Worm (Caenorhabditis elegans): ENCODE data around the gene F58F6.6.
A peak's percentile ranks its signal among the peaks of the same experiment; 100 is the strongest.

The F58F6.6 gene

DNA sequence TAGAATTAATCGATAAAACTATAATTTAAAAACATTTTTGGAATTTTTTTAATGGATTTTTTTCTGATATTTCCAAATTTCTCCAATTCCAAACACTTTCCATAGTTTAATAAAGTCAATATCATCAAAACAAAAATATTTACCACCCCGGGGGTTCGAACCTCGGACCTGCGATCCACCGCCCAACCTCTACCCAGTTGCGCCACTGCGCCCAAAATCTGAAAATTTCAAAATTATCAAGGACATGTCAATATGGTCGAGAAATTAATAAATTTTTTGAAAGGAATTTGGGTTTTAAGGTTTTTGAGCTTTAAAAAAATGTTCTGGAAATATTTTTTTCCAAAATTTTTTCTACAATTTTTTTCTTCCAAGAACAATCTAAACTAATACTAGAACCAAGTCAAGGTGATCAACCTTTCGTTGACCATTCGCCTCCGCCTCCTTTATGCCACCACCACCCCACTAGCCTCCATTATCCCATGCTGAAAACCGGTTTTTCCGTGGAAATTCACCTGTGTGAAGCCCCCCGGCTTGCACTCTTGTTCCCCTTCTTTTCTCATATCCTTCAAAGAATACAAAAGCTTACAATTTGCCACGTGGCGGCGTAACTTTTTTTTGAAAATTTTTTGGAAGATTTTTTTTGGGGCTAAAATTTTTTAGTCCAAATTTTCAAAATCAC is 40.8 kb downstream of the F58F6.6 start:
- TF ChIP-seq nhr-25 (tag; optimal IDR thresholded peaks at IDR 0.05), result peak; percentile 51
- no peak for TF ChIP-seq aly-2 (tag; optimal IDR thresholded peaks at IDR 0.05)
- TF ChIP-seq ceh-82 (tag; optimal IDR thresholded peaks at IDR 0.05), result no peak
- TF ChIP-seq nhr-237 (tag; optimal IDR thresholded peaks at IDR 0.05), result no peak
- no peak for TF ChIP-seq ceh-28 (tag; optimal IDR thresholded peaks at IDR 0.05)
- no peak for TF ChIP-seq fkh-10 (GFP tag; optimal IDR thresholded peaks at IDR 0.05)
- peak; percentile 42 for TF ChIP-seq nhr-23 (tag; optimal IDR thresholded peaks at IDR 0.05)
- no peak for TF ChIP-seq mdl-1 (tag; optimal IDR thresholded peaks at IDR 0.05)
- no peak for TF ChIP-seq pqm-1 (tag; optimal IDR thresholded peaks at IDR 0.05)
- no peak for TF ChIP-seq elt-3 (tag; optimal IDR thresholded peaks at IDR 0.05)
- no peak for TF ChIP-seq nfya-1 (tag; optimal IDR thresholded peaks at IDR 0.05; ENCODE audit: insufficient read depth)
- TF ChIP-seq mml-1 (tag; optimal IDR thresholded peaks at IDR 0.05), result no peak
- no peak for TF ChIP-seq nhr-77 (tag; optimal IDR thresholded peaks at IDR 0.05)
- no peak for TF ChIP-seq ztf-4 (tag; optimal IDR thresholded peaks at IDR 0.05)
- no peak for TF ChIP-seq unc-39 (tag; optimal IDR thresholded peaks at IDR 0.05)
- TF ChIP-seq eor-1 (tag; optimal IDR thresholded peaks at IDR 0.05), result no peak
- TF ChIP-seq nhr-28 (tag; optimal IDR thresholded peaks at IDR 0.05), result no peak
- TF ChIP-seq nhr-43 (tag; optimal IDR thresholded peaks at IDR 0.05; ENCODE audit: poor library complexity, severe bottlenecking), result peak; percentile 50
- TF ChIP-seq ceh-9 (tag; optimal IDR thresholded peaks at IDR 0.05), result no peak
- TF ChIP-seq skn-1 (tag; optimal IDR thresholded peaks at IDR 0.05), result no peak

DNA sequence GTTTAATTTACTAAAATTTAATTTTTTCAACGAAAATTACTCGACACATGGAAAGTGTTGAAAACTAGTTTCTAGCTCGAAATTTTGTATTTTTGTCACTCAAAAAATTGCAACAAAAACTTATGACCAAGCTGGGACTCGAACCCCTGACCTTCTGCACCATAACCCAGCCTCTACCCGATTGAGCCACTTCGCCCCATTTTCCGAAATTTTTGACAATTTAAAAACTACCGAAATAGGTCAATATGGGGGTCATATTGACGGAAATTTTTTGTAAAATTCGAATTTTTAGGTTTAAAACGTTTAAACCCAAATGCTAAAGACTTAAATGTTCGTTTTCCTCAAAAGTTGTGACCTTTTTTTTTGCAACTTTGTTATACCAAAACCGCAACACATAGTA is 44.6 kb downstream of the F58F6.6 start:
- TF ChIP-seq nhr-25 (tag; optimal IDR thresholded peaks at IDR 0.05), result no peak
- TF ChIP-seq zag-1 (tag; optimal IDR thresholded peaks at IDR 0.05), result no peak
- TF ChIP-seq fkh-2 (tag; optimal IDR thresholded peaks at IDR 0.05), result no peak
- TF ChIP-seq elt-2 (tag; optimal IDR thresholded peaks at IDR 0.05), result no peak
- no peak for TF ChIP-seq nhr-43 (tag; optimal IDR thresholded peaks at IDR 0.05; ENCODE audit: poor library complexity, severe bottlenecking)

DNA sequence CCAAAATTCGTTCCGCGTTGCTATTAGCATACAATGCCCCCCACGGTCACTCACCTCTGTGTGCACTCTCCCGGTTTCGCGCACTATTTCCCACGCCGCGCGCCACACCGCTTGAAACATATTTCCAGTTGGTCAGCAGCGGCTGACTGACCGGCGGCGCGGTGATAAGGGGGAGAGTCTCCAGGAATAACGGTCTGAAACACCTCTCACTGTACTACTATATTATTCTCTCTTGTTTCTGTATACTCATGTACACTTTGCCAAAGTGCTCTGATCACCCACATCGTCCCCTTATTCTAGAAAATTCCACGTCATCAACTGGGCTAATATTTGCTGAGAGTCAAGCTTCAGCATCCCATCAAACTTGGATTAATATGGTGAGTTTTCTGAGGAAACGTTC is 45.0 kb downstream of the F58F6.6 start, which contains the start of gene nhr-41:
Gene nhr-41, plus strand, starts transcription at position 301 of the 400 bp plus-strand sequence.
- TF ChIP-seq ceh-9 (tag; optimal IDR thresholded peaks at IDR 0.05), result no peak
- TF ChIP-seq ama-1 (optimal IDR thresholded peaks at IDR 0.05), result no peak
- no peak for TF ChIP-seq zag-1 (tag; optimal IDR thresholded peaks at IDR 0.05)
- no peak for TF ChIP-seq skn-1 (tag; optimal IDR thresholded peaks at IDR 0.05)
- TF ChIP-seq egl-27 (tag; optimal IDR thresholded peaks at IDR 0.05), result no peak
- TF ChIP-seq unc-39 (tag; optimal IDR thresholded peaks at IDR 0.05), result no peak
- no peak for TF ChIP-seq ZK546.5 (tag; optimal IDR thresholded peaks at IDR 0.05)
- no peak for TF ChIP-seq nhr-12 (tag; optimal IDR thresholded peaks at IDR 0.05)
- TF ChIP-seq pqm-1 (tag; optimal IDR thresholded peaks at IDR 0.05), result no peak
- no peak for TF ChIP-seq pha-4 (tag; optimal IDR thresholded peaks at IDR 0.05)
- TF ChIP-seq nfya-1 (tag; optimal IDR thresholded peaks at IDR 0.05; ENCODE audit: insufficient read depth), result no peak
- TF ChIP-seq R02D3.7 (tag; optimal IDR thresholded peaks at IDR 0.05), result no peak
- no peak for TF ChIP-seq sea-2 (GFP tag; optimal IDR thresholded peaks at IDR 0.05)
- TF ChIP-seq ceh-28 (tag; optimal IDR thresholded peaks at IDR 0.05), result no peak
- no peak for TF ChIP-seq nhr-28 (tag; optimal IDR thresholded peaks at IDR 0.05)
- TF ChIP-seq egl-5 (tag; optimal IDR thresholded peaks at IDR 0.05), result no peak
- TF ChIP-seq nhr-76 (tag; optimal IDR thresholded peaks at IDR 0.05), result no peak
- no peak for TF ChIP-seq ceh-16 (tag; optimal IDR thresholded peaks at IDR 0.05)
- TF ChIP-seq aly-2 (tag; optimal IDR thresholded peaks at IDR 0.05), result no peak

DNA sequence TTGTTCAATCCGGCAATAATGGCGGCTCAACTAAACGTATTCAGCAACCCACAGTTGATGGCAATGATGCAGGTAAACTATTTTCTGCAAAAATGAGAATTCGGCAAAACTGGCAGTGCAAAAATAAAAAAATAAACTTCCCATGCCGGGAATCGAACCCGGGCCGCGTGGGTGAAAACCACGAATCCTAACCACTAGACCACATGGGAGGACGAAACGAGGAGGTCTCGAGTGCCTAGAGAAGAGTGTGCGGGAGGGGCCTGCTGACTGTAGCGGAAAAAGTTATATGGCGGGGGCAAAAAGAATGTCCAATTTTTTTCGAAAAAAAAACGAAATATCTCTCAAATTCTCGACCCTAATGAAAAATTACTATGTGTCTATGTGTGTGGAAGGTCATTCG is 47.2 kb downstream of the F58F6.6 start:
- TF ChIP-seq lin-15B (tag; optimal IDR thresholded peaks at IDR 0.05) (peak; percentile 25), pha-4 (tag; optimal IDR thresholded peaks at IDR 0.05) (peak; percentile 28), sea-2 (GFP tag; optimal IDR thresholded peaks at IDR 0.05) (no peak), nhr-43 (tag; optimal IDR thresholded peaks at IDR 0.05; ENCODE audit: poor library complexity, severe bottlenecking) (peak; percentile 38), lsy-12 (tag; optimal IDR thresholded peaks at IDR 0.05) (peak; percentile 22), hmg-11 (tag; optimal IDR thresholded peaks at IDR 0.05) (peak; percentile 73), elt-2 (tag; optimal IDR thresholded peaks at IDR 0.05) (peak; percentile 19), elt-3 (tag; optimal IDR thresholded peaks at IDR 0.05) (no peak), lin-39 (tag; optimal IDR thresholded peaks at IDR 0.05) (peak; percentile 43), R02D3.7 (tag; optimal IDR thresholded peaks at IDR 0.05) (no peak), nfya-1 (tag; optimal IDR thresholded peaks at IDR 0.05; ENCODE audit: insufficient read depth) (peak; percentile 28)
